Fruit fly (Drosophila melanogaster) whole organism, adult: ENCODE results near the gene CG17572.
A peak's percentile ranks its signal among the peaks of the same experiment; 100 is the strongest.

ENCODE experiments used
- CG11617 ChIP-seq: fragments of 200-800 bp; sonication (Bioruptor generic); optimal IDR thresholded peaks from 2 replicates; lab custom pipeline; 2017; ENCODE audit warnings: mild to moderate bottlenecking, missing biosample characterization, missing genetic modification reagents, missing genetic modification characterization
- CG12768 ChIP-seq: fragments of 200-800 bp; sonication (Bioruptor generic); optimal IDR thresholded peaks from 2 replicates; lab custom pipeline; 2017; ENCODE audit warnings: missing biosample characterization, missing genetic modification characterization, mild to moderate bottlenecking, moderate library complexity, missing genetic modification reagents
- CG14711 ChIP-seq: fragments of 200-800 bp; sonication (Bioruptor generic); optimal IDR thresholded peaks from 2 replicates; lab custom pipeline; 2018; ENCODE audit warnings: missing biosample characterization, mild to moderate bottlenecking, missing genetic modification characterization, moderate library complexity
- CG1620 ChIP-seq: fragments of 200-800 bp; sonication (Bioruptor generic); optimal IDR thresholded peaks from 2 replicates; lab custom pipeline; 2016; ENCODE audit warnings: missing biosample characterization, missing genetic modification characterization
- CG33017 ChIP-seq: fragments of 200-800 bp; sonication (Bioruptor generic); optimal IDR thresholded peaks from 2 replicates; lab custom pipeline; 2018; ENCODE audit warnings: missing biosample characterization, mild to moderate bottlenecking, missing genetic modification characterization, moderate library complexity
- CG5204 ChIP-seq: fragments of 200-800 bp; sonication (Bioruptor generic); optimal IDR thresholded peaks from 2 replicates; lab custom pipeline; 2016; ENCODE audit warnings: missing biosample characterization, missing genetic modification characterization
- CG7045 ChIP-seq: fragments of 200-800 bp; sonication (Bioruptor generic); optimal IDR thresholded peaks from 2 replicates; lab custom pipeline; 2017; ENCODE audit warnings: missing biosample characterization, mild to moderate bottlenecking, missing genetic modification characterization
- CG7101 ChIP-seq: fragments of 200-800 bp; sonication (Bioruptor generic); optimal IDR thresholded peaks from 2 replicates; lab custom pipeline; 2018; ENCODE audit warnings: missing biosample characterization, mild to moderate bottlenecking, missing genetic modification characterization, moderate library complexity
- Clk ChIP-seq: fragments of 200-800 bp; sonication (Bioruptor generic); optimal IDR thresholded peaks from 2 replicates; lab custom pipeline; 2017; ENCODE audit warnings: missing biosample characterization, missing genetic modification characterization
- Crg-1 ChIP-seq: fragments of 200-800 bp; sonication (Bioruptor generic); optimal IDR thresholded peaks from 2 replicates; lab custom pipeline; 2016; ENCODE audit warnings: missing biosample characterization, missing genetic modification characterization
- Hr96 ChIP-seq: fragments of 200-800 bp; sonication (Bioruptor generic); optimal IDR thresholded peaks from 2 replicates; lab custom pipeline; 2016; ENCODE audit warnings: missing biosample characterization, missing genetic modification characterization
- Mnt ChIP-seq: fragments of 200-800 bp; sonication (Bioruptor generic); optimal IDR thresholded peaks from 2 replicates; lab custom pipeline; 2016; ENCODE audit warnings: missing biosample characterization, mild to moderate bottlenecking, missing genetic modification characterization
- bab1 ChIP-seq: fragments of 200-800 bp; sonication (Bioruptor generic); optimal IDR thresholded peaks from 3 replicates; lab custom pipeline; 2019; ENCODE audit warnings: missing biosample characterization, mild to moderate bottlenecking, missing genetic modification characterization, moderate library complexity
- cic ChIP-seq: fragments of 200-800 bp; sonication (Bioruptor generic); optimal IDR thresholded peaks from 2 replicates; lab custom pipeline; 2017; ENCODE audit warnings: missing biosample characterization, mild to moderate bottlenecking, missing genetic modification characterization, moderate library complexity
- cnc ChIP-seq, 2 experiments: fragments of >200 bp; optimal IDR thresholded peaks; 2 replicates each; lab custom pipeline; 2017
- kay ChIP-seq: fragments of 200-800 bp; sonication (Bioruptor generic); peaks from one replicate; lab custom pipeline; 2016; ENCODE audit warnings: missing biosample characterization, missing genetic modification characterization, borderline replicate concordance
- ovo ChIP-seq: fragments of 200-800 bp; sonication (Bioruptor generic); optimal IDR thresholded peaks from 2 replicates; lab custom pipeline; 2016; ENCODE audit warnings: missing biosample characterization, missing genetic modification characterization
- pad ChIP-seq: fragments of 200-800 bp; sonication (Bioruptor generic); optimal IDR thresholded peaks from 3 replicates; lab custom pipeline; 2017; ENCODE audit warnings: missing biosample characterization, missing genetic modification characterization, mild to moderate bottlenecking, moderate library complexity, missing genetic modification reagents
- tj ChIP-seq: fragments of 200-800 bp; sonication (Bioruptor generic); optimal IDR thresholded peaks from 3 replicates; lab custom pipeline; 2017; ENCODE audit warnings: missing biosample characterization, mild to moderate bottlenecking, missing genetic modification characterization, moderate library complexity
- toe ChIP-seq: fragments of 200-800 bp; sonication (Bioruptor generic); optimal IDR thresholded peaks from 2 replicates; lab custom pipeline; 2016; ENCODE audit warnings: missing biosample characterization, missing genetic modification characterization

The CG17572 gene

DNA sequence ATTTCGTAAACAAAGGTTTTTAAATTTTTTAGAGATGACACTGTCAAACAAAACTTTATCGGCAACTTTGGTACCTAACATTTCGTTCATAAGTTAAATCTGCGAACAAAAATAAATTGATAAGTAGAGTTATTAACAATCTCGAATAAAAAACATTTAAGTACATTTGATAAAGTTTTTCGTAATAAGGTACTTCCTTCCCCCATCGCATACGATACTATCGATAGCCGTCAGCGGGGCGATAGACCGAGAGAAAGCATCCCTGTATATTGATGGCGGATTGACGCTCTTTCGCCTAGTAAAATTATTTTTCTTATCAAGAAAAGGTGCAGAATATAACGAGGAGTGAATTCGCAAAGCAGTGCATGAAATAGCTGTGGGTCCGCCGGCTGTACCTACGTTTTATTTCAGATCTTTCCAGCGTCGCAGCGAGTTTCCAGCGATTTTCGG is 28.8 kb downstream of the CG17572 start, which contains the start of the genes Ttc19 and Acn:
Gene Ttc19, minus strand, starts transcription at position 38 of the 450 bp plus-strand sequence.
Gene Acn, plus strand, starts transcription at position 245 of the 450 bp plus-strand sequence.
- TF ChIP-seq CG5204 (GFP tag; lab: Kevin White, UChicago) (no peak), CG33017 (tag; lab: Kevin White, UChicago) (peak; percentile 75), CG7101 (tag; lab: Kevin White, UChicago) (peak; percentile 89), CG1620 (GFP tag; lab: Kevin White, UChicago) (peak; percentile 88), toe (GFP tag; lab: Kevin White, UChicago) (peak; percentile 93), Hr96 (peak; percentile 91), CG7045 (GFP tag; lab: Kevin White, UChicago) (peak; percentile 80), kay (GFP tag; lab: Kevin White, UChicago) (no peak), Crg-1 (GFP tag; lab: Kevin White, UChicago) (peak; percentile 84), CG11617 (GFP tag; lab: Kevin White, UChicago) (peak; percentile 89), Clk (GFP tag; lab: Kevin White, UChicago) (peak; percentile 65), cic (peak; percentile 25), pad (GFP tag; lab: Kevin White, UChicago) (peak; percentile 66), CG12768 (GFP tag; lab: Kevin White, UChicago) (peak; percentile 84), Mnt (GFP tag; lab: Kevin White, UChicago) (peak; percentile 79), CG14711 (tag; lab: Kevin White, UChicago) (peak; percentile 79), tj (GFP tag; lab: Kevin White, UChicago) (peak; percentile 66), cnc (optimal IDR thresholded peaks at IDR 0.05; lab: Kevin White, UChicago) (no peak), bab1 (peak; percentile 89), ovo (peak; percentile 83)

DNA sequence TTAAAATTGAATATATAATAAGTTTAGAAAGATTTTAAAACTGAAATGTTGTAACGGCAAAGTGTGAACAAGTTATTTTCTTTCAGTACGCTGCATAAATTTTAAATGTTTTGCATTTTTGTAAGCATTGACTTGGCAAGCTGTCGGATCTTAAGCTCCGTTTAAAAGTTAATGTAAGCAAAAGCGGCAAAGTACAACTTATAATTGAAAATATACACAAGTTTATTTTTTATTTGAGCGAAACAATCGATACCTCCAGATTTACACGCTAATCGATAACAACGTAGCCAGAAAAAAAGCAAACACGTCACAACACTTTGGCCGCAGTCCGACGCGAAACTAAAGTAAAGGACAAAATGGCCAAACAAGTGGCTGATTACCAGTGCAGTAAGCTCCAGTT is 32.4 kb downstream of the CG17572 start, which contains the start of gene Catsup:
Gene Catsup, plus strand, starts transcription at position 273 of the 400 bp plus-strand sequence.
- TF ChIP-seq CG5204 (GFP tag; lab: Kevin White, UChicago), result no peak
- TF ChIP-seq bab1, result peak; percentile 2
- no peak for TF ChIP-seq CG14711 (tag; lab: Kevin White, UChicago)
- TF ChIP-seq CG12768 (GFP tag; lab: Kevin White, UChicago), result no peak
- no peak for TF ChIP-seq ovo
- TF ChIP-seq CG33017 (tag; lab: Kevin White, UChicago), result no peak

DNA sequence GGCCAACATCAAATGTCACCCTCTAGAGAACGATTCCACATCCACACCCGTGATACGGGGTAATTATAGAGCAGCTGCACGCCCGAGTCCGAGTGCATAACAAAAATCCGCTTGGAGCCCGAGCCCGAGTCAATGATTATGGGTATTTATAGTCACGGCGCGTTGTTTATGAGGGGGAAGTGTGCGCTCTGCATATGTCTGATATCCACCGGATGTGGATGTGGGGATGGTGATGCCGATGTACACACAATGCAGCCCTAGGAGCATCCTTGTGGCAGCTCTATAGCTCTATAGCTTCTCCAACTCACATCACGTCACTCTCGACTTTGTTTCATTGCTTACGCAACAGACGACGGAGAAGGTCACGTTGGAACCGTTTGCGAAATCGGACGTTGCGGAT is 36.5 kb downstream of the CG17572 start:
- TF ChIP-seq CG1620 (GFP tag; lab: Kevin White, UChicago) (no peak), cnc (optimal IDR thresholded peaks at IDR 0.05; lab: Kevin White, UChicago) (no peak), Mnt (GFP tag; lab: Kevin White, UChicago) (no peak), pad (GFP tag; lab: Kevin White, UChicago) (no peak), tj (GFP tag; lab: Kevin White, UChicago) (no peak), cic (no peak), kay (GFP tag; lab: Kevin White, UChicago) (no peak), bab1 (no peak), Crg-1 (GFP tag; lab: Kevin White, UChicago) (no peak), ovo (no peak), Clk (GFP tag; lab: Kevin White, UChicago) (no peak), CG33017 (tag; lab: Kevin White, UChicago) (no peak), CG14711 (tag; lab: Kevin White, UChicago) (no peak)

DNA sequence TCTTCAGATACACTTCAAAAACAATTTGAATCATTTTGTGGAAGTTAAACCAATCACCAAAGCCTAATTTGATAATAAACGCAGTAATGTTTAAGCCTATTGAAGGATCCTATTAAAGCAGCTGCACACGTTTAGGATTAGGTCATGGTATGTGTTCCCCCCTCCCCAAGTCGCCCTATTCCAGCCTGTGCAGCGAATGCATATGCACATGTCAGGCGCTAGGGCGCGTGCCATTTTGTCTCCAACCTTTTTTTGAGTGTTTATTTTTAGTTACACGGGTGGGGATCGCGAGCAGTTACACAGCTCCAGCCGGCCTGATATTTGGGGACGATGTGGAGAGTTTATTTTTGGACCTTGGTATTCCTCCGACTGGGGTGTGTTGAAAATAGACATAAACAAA is 36.9 kb downstream of the CG17572 start:
- TF ChIP-seq Crg-1 (GFP tag; lab: Kevin White, UChicago), result no peak
- no peak for TF ChIP-seq kay (GFP tag; lab: Kevin White, UChicago)
- no peak for TF ChIP-seq CG5204 (GFP tag; lab: Kevin White, UChicago)
- no peak for TF ChIP-seq CG7045 (GFP tag; lab: Kevin White, UChicago)
- TF ChIP-seq CG33017 (tag; lab: Kevin White, UChicago), result no peak
- TF ChIP-seq ovo, result no peak
- TF ChIP-seq tj (GFP tag; lab: Kevin White, UChicago), result no peak

DNA sequence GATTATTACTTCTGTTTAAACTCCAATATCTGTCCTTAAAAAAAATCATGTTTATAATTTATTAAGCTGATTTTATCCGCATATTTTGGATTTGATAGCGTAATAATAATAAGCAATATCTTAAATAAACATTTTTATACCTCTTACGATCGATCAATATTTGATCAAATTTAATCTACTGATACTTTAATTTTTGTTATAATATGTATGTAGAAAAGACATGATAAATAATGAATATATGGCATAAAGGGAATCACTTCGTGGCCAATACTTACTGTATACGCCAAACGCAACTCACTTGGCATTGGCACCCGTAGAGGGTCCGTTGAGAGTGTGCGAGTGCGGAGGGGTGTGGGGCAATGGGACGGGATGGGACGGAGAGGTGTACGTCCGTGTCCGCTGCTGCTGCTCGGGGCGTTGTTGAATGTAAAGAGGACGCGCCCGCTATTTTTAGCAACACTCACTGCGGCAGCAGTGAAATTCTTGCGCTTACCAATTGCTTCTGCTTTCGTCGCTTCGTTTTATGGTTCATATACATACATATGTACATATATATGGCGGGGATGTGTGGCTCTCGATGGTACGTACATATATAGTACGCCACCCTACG is 37.7 kb downstream of the CG17572 start:
- TF ChIP-seq CG7045 (GFP tag; lab: Kevin White, UChicago) (no peak), CG1620 (GFP tag; lab: Kevin White, UChicago) (no peak), CG11617 (GFP tag; lab: Kevin White, UChicago) (no peak), CG7101 (tag; lab: Kevin White, UChicago) (no peak), cic (no peak), Hr96 (no peak), Crg-1 (GFP tag; lab: Kevin White, UChicago) (no peak), Mnt (GFP tag; lab: Kevin White, UChicago) (no peak), CG33017 (tag; lab: Kevin White, UChicago) (no peak), Clk (GFP tag; lab: Kevin White, UChicago) (no peak), bab1 (no peak), CG12768 (GFP tag; lab: Kevin White, UChicago) (no peak), CG5204 (GFP tag; lab: Kevin White, UChicago) (no peak), CG14711 (tag; lab: Kevin White, UChicago) (no peak), cnc (optimal IDR thresholded peaks at IDR 0.05; lab: Kevin White, UChicago) (no peak), ovo (no peak), kay (GFP tag; lab: Kevin White, UChicago) (no peak), toe (GFP tag; lab: Kevin White, UChicago) (no peak), tj (GFP tag; lab: Kevin White, UChicago) (no peak), pad (GFP tag; lab: Kevin White, UChicago) (no peak)

DNA sequence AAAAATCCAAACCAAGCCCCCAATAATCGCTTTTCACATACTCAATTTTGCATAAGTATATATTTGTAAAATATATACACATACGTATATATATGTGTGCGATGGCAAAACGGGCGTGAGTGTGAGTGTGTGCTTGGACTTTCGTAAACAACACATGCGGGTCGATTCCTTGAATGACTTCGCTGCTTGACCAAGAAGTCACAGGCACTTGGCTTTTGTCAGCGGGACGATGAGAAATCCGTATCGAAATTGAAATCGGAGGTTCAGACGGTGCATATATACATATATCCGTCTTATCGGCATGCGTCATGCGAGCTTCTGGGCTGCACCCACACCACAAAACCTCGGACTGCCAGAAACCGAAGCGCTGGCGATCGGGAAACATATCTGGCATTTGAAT is 38.9 kb downstream of the CG17572 start:
- TF ChIP-seq kay (GFP tag; lab: Kevin White, UChicago), result no peak
- TF ChIP-seq tj (GFP tag; lab: Kevin White, UChicago), result peak; percentile 34
